Worm (Caenorhabditis elegans) whole organism, mixed stage, embryonic: ENCODE results near the gene C05A2.4.

ENCODE experiments used
- M03D4.4 ChIP-seq: sonication (generic microtip); optimal IDR thresholded peaks from 2 replicates; lab custom pipeline; 2017; ENCODE audit warnings: mild to moderate bottlenecking, missing genetic modification characterization, missing compliant biosample characterization
- blmp-1 ChIP-seq: fragments of 150-350 bp; optimal IDR thresholded peaks from 2 replicates; lab custom pipeline; 2014; ENCODE audit warnings: missing biosample characterization, missing genetic modification characterization
- ceh-39 ChIP-seq: fragments of 150-350 bp; optimal IDR thresholded peaks from 2 replicates; lab custom pipeline; 2014; ENCODE audit warnings: missing biosample characterization, missing genetic modification characterization
- ceh-43 ChIP-seq: fragments of 200-800 bp; sonication (Bioruptor generic); optimal IDR thresholded peaks from 2 replicates; lab custom pipeline; 2018; ENCODE audit warnings: mild to moderate bottlenecking, missing genetic modification characterization, moderate library complexity, missing compliant biosample characterization
- ces-1 ChIP-seq: fragments of 150-350 bp; optimal IDR thresholded peaks from 2 replicates; lab custom pipeline; 2014; ENCODE audit warnings: missing biosample characterization, missing genetic modification reagents, missing genetic modification characterization
- drap-1 ChIP-seq: fragments of 200-800 bp; sonication (Bioruptor generic); optimal IDR thresholded peaks from 3 replicates; lab custom pipeline; 2018; ENCODE audit warnings: mild to moderate bottlenecking, missing genetic modification characterization, missing compliant biosample characterization
- elt-1 ChIP-seq: sonication (generic microtip); optimal IDR thresholded peaks from 2 replicates; lab custom pipeline; 2017; ENCODE audit warnings: missing genetic modification characterization, mild to moderate bottlenecking, missing compliant biosample characterization, antibody characterized with exemption, moderate library complexity, borderline replicate concordance; ENCODE audit not compliant: insufficient read depth
- elt-3 ChIP-seq: fragments of 150-350 bp; optimal IDR thresholded peaks from 2 replicates; lab custom pipeline; 2014; ENCODE audit warnings: missing biosample characterization, missing genetic modification characterization
- ham-2 ChIP-seq: fragments of 200-800 bp; sonication (Bioruptor generic); optimal IDR thresholded peaks from 2 replicates; lab custom pipeline; 2018; ENCODE audit warnings: mild to moderate bottlenecking, missing genetic modification characterization, missing compliant biosample characterization
- hlh-1 ChIP-seq: fragments of 150-350 bp; optimal IDR thresholded peaks from 2 replicates; lab custom pipeline; 2014; ENCODE audit warnings: missing biosample characterization, missing genetic modification reagents, missing genetic modification characterization
- lin-13 ChIP-seq: fragments of 150-350 bp; optimal IDR thresholded peaks from 2 replicates; lab custom pipeline; 2014; ENCODE audit warnings: missing biosample characterization, missing genetic modification characterization
- lin-32 ChIP-seq: fragments of 200-800 bp; sonication (Bioruptor generic); optimal IDR thresholded peaks from 2 replicates; lab custom pipeline; 2018; ENCODE audit warnings: mild to moderate bottlenecking, missing genetic modification characterization, missing compliant biosample characterization
- lsy-2 ChIP-seq: fragments of 150-350 bp; optimal IDR thresholded peaks from 2 replicates; lab custom pipeline; 2014; ENCODE audit warnings: missing biosample characterization, missing genetic modification characterization
- mep-1 ChIP-seq: fragments of 150-350 bp; optimal IDR thresholded peaks from 2 replicates; lab custom pipeline; 2017; ENCODE audit warnings: missing biosample characterization, missing genetic modification reagents, missing genetic modification characterization, inconsistent platforms
- mls-2 ChIP-seq: sonication (generic microtip); optimal IDR thresholded peaks from 2 replicates; lab custom pipeline; 2016; ENCODE audit warnings: mild to moderate bottlenecking, missing genetic modification characterization, moderate library complexity, missing compliant biosample characterization
- nhr-12 ChIP-seq: fragments of 150-350 bp; optimal IDR thresholded peaks from 2 replicates; lab custom pipeline; 2014; ENCODE audit warnings: missing biosample characterization, missing genetic modification characterization
- nhr-2 ChIP-seq: fragments of 150-350 bp; optimal IDR thresholded peaks from 2 replicates; lab custom pipeline; 2014; ENCODE audit warnings: missing biosample characterization, missing genetic modification characterization
- nhr-76 ChIP-seq: sonication (generic microtip); optimal IDR thresholded peaks from 2 replicates; lab custom pipeline; 2017; ENCODE audit warnings: missing biosample characterization, missing genetic modification characterization
- pha-4 ChIP-seq: fragments of 150-350 bp; optimal IDR thresholded peaks from 2 replicates; lab custom pipeline; 2018; ENCODE audit warnings: missing biosample characterization, missing genetic modification reagents, missing genetic modification characterization
- sem-2 ChIP-seq: fragments of 200-800 bp; sonication (Bioruptor generic); optimal IDR thresholded peaks from 2 replicates; lab custom pipeline; 2018; ENCODE audit warnings: mild to moderate bottlenecking, missing genetic modification characterization, missing compliant biosample characterization
- snpc-4 ChIP-seq: fragments of 150-350 bp; optimal IDR thresholded peaks from 2 replicates; lab custom pipeline; 2014; ENCODE audit warnings: missing biosample characterization, missing genetic modification characterization
- tbx-8 ChIP-seq: fragments of 200-800 bp; sonication (Bioruptor generic); optimal IDR thresholded peaks from 2 replicates; lab custom pipeline; 2018; ENCODE audit warnings: mild to moderate bottlenecking, missing genetic modification characterization, moderate library complexity, missing compliant biosample characterization
- unc-120 ChIP-seq: sonication (generic microtip); optimal IDR thresholded peaks from 2 replicates; lab custom pipeline; 2017; ENCODE audit warnings: missing genetic modification characterization, missing compliant biosample characterization; ENCODE audit not compliant: poor library complexity, severe bottlenecking
- unc-62 ChIP-seq: fragments of 150-350 bp; optimal IDR thresholded peaks from 2 replicates; lab custom pipeline; 2014; ENCODE audit warnings: missing biosample characterization, missing genetic modification reagents, missing genetic modification characterization
- zip-8 ChIP-seq: fragments of 150-350 bp; optimal IDR thresholded peaks from 2 replicates; lab custom pipeline; 2014; ENCODE audit warnings: missing biosample characterization, missing genetic modification characterization
- ztf-11 ChIP-seq: fragments of 150-350 bp; optimal IDR thresholded peaks from 2 replicates; lab custom pipeline; 2014; ENCODE audit warnings: missing biosample characterization, missing genetic modification characterization

C05A2.4 gene

DNA sequence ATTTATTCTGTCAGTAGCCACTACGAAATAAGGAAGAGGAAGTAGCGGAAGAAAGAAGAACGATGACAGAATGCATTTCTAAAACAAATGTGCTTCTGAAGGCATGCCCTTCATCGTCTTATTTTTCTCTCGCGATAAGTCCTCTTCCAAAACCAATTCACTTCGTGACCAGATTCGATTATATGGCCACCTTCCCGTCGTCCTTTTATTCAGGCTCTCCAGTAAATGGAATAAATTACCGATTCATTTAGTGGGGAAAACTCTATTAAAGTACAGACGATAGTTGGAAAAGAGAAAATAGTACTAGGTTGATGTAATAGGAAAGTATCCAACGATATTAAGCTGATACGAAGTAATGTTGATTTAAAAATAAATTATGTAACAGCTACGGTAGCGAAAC, 26.0 kb downstream of the C05A2.4 start:
- TF ChIP-seq snpc-4 (tag; lab: Kevin White, UChicago) (no peak), ces-1 (GFP tag; lab: Kevin White, UChicago) (peak; percentile 100), unc-120 (tag; lab: Kevin White, UChicago) (no peak)

DNA sequence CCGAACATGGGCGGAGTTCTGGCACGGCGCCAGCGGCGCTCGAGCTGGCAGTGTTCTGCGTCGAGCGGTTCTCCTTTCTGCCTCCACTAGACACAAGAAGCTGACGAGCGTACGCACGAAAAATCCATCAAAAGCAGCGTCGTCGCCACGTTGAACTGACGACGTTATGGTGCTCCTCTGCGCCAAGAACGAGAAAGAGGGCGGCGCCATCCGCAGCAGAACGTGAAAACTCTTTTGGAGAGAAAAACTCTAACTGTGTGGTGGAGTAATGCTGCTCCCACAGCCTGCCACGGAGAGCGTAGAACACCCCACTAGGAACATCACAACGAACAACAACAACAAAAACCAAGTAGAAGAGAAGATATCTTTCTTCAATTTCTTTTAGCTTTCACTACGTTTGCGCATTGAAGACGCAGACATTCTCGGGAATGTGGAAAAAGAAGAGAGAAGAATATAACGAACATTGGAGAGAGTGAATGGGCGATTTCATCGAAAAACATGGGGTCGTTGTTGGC, 26.7 kb downstream of the C05A2.4 start:
- TF ChIP-seq lsy-2 (tag; lab: Kevin White, UChicago) (no peak), blmp-1 (tag; lab: Kevin White, UChicago) (peak; percentile 84), mep-1 (tag; lab: Kevin White, UChicago) (peak; percentile 2), hlh-1 (peak; percentile 66), unc-62 (GFP tag; lab: Kevin White, UChicago) (peak; percentile 8)

DNA sequence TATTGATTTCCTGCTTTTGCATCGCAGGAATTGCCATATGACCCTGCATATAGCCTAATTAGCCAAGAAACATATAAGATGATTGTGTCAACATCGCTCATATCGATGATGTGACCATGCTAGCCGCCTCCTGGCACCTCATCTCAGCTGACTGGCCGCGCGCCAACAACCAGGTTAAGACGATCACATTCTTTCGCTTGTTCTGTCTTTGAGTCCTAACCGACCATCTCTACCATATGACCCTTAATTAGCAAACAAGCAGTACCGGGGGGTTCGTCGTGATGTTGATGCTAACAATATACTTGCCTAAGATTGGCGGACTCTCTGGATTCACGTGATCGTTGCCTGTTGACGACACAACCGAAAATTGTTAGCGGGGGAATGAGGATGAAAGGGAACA, 27.3 kb downstream of the C05A2.4 start:
- TF ChIP-seq ham-2 (GFP tag; lab: Kevin White, UChicago) = no peak
- no peak for TF ChIP-seq zip-8
- no peak for TF ChIP-seq nhr-2 (tag; lab: Kevin White, UChicago)
- no peak for TF ChIP-seq mls-2 (tag; lab: Kevin White, UChicago)
- no peak for TF ChIP-seq ces-1 (GFP tag; lab: Kevin White, UChicago)
- TF ChIP-seq snpc-4 (tag; lab: Kevin White, UChicago) = no peak
- no peak for TF ChIP-seq ztf-11
- TF ChIP-seq hlh-1 = no peak
- TF ChIP-seq nhr-76 (tag; lab: Kevin White, UChicago) = no peak
- no peak for TF ChIP-seq elt-1 (tag; lab: Kevin White, UChicago)

DNA sequence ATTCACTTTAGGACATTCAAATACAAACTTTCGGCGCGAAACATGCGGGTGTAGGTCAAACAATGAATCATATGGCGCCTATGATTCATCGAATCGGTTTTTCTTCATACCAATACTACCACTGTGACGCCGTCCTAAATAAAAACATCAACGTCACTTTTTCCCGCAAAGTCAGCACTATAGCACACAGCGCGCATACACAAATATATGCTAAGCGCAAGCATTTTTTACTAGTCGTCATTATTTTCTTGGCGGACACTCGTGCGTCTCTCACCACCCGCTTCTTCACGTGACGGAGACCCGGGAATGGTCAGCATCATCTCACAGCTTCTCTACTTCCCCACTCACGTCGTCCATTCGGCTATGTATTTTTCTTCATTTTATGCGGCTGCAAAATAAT, 27.9 kb downstream of the C05A2.4 start:
- TF ChIP-seq M03D4.4 (tag; lab: Kevin White, UChicago) = no peak
- TF ChIP-seq ces-1 (GFP tag; lab: Kevin White, UChicago) = no peak
- TF ChIP-seq nhr-12 = no peak
- no peak for TF ChIP-seq ztf-11
- no peak for TF ChIP-seq sem-2 (GFP tag; lab: Kevin White, UChicago)
- no peak for TF ChIP-seq lin-32
- no peak for TF ChIP-seq drap-1 (GFP tag; lab: Kevin White, UChicago)
- no peak for TF ChIP-seq pha-4 (tag; lab: Kevin White, UChicago)
- no peak for TF ChIP-seq ceh-39
- TF ChIP-seq, all 35 proteins: peak for 0

DNA sequence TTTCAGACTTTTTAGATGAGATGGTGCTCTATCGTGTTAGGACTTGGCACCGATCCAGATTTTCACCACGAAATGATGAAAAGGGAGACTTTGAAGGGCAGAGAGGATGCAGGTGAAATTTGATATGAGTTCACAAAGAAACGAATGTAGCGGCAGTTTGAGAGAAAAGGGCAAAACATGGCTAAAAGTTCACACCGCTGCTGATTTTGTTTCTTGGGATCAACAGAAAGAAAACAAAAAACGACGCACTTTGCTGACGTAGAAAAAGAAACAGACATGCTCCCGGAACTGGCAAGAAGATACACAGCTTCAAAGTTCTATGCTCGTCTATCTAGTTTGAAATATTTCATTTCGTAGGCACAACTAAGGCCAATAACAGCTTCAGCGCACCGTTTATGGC, 28.3 kb downstream of the C05A2.4 start:
- no peak for TF ChIP-seq M03D4.4 (tag; lab: Kevin White, UChicago)
- TF ChIP-seq, all 35 proteins: peak for 0

DNA sequence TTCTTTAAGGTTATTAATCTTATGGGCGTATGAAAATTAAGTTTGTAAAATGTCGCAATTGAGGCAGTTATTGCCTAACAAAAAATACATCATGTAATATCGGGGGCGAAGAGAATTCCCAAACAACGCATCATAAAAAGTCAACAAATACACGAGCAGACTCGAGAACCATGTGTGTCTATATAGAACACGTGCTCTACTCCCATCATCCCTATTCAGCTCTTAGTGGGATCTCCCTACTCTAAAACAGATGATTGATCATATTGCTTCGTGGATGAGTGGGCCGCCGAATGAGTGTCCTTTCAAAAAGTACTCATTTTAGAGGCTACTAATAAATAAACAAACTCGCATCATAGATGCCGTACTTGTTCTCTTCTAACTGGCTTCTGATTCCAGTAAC, 29.2 kb downstream of the C05A2.4 start:
- no peak for TF ChIP-seq nhr-2 (tag; lab: Kevin White, UChicago)
- no peak for TF ChIP-seq ceh-43 (GFP tag; lab: Kevin White, UChicago)
- no peak for TF ChIP-seq ztf-11
- no peak for TF ChIP-seq lin-13 (tag; lab: Kevin White, UChicago)
- TF ChIP-seq pha-4 (tag; lab: Kevin White, UChicago) = no peak

DNA sequence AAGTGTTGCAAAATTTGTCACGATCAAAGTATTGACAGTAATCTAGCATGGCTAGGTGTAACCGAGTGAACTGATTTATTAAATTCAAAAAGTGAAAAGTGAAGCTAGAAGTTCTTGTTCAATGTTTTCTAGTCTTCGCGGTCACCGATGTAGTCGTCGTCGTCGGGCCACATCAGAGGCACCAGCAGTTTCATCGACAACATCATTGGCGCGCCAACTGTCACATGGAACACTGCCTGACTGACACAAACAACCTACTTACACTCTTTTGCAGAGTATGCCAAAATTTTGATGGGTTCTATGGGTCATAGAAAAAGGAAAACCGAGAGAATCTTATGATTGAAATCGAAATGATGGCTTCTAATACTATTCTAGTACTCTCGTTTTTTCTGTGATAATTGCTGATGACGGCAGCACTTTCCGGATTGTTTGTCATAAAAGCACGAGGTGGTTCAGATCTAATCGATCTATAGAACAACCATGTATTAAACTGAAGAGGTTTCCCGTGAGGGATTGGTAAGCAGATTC, 30.2 kb downstream of the C05A2.4 start:
- no peak for TF ChIP-seq tbx-8 (GFP tag; lab: Kevin White, UChicago)
- TF ChIP-seq snpc-4 (tag; lab: Kevin White, UChicago) = no peak
- TF ChIP-seq elt-3 = no peak

DNA sequence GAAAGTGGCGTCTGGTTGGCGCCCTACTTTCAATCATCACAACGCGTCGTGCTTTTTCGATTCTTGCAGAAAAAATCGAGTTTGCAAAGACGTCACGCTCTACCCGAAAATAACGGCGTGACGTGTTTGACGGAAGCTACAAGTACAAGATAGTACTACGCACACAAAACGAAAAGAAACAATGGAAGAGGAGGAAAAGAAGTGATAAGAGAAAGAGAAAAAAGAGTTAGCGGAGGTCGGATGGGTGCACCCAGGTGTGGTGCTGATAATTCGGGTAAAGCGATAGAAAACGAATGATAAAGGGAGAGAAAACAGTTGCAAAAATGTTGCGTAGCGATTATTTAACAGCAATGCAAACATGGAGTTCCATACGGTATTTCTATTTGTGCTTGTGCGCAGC, 31.4 kb downstream of the C05A2.4 start:
- TF ChIP-seq blmp-1 (tag; lab: Kevin White, UChicago) (no peak), hlh-1 (no peak)
